Fruit fly (Drosophila melanogaster): ENCODE results near the gene betaCOP.

Gene betaCOP

DNA sequence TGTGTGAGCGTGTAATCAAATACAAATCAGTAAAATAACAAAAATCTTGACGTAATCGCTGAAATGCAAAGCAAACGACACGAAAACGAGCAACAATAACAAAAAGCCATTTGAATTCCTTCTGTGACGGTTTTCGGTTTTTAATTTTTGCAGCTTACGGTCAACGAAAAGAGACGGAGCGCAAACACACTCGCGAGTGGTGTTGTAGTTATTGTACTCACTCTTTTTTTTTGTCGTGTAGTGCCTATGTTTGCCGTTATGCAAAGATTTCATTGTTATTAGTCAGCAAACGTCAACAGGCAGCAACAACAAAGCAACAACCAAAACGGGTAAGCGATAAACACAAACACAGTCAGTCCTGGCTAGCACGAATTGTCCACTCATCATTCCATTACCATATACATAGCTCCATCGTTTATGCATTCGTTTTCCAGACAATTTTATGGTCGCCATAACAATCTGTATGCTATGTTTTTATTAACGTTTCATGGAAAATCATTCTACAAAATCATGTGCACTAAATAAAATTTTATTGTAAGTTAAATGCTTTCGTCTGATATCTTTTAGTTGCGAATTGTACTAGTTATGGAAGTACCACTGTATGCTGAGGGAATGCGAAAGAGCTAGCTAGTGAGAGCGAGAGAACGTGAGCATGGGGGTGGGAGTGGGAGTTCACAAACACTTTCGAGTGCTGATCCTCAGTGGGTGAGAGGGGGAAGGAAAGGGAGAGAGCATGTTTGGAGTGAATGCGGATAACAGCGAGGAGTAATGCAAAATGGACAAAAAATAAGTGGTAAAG, 18.0 kb downstream of the betaCOP start (continued):
- TF ChIP-seq CG16813 (GFP tag; IDR thresholded peaks at IDR 0.05; ENCODE audit: partially characterized antibody), result no peak
- peak; percentile 71 for TF ChIP-seq E2f1 (GFP tag; IDR thresholded peaks at IDR 0.05)
- peak; percentile 20 for TF ChIP-seq CG10267 (tag; optimal IDR thresholded peaks at IDR 0.05)

DNA sequence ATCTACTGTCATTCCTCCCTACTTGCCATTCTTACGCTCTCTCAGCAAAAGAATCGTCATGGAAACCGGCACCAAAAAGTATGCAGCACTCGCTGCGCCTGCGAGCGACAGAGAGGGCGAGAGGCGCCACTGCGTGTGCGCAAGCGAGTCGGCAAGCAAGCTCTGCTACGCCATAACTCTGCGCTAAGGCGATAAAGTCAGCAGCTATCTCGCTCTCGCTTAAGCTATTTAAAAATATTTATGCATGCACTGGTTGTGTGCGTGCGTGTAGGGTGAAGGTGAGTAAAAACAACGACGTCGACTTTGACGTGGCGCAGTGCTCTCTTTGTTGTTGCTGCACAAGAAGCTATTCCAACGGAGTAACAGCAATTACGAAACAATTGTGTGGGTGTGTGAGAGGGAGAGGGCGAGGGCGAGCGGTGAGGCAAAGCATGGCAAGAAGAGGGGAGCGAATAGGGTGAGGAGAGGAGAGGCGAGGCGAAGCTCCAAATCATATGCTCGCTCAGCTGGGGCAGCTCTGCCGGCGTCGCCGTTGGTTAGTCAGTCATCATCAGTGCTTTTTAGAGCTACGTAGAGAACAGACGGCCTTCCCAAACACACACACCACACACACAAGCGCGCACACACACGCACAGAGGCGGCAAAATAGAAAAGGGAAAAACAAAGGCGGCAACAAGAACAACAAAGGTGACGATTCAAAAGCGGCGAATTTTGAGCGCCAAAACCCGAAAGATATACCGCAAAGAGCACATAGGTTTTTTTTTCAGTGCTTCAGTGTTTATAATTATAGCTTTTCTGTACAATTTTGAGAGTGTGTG, 18.8 kb downstream of the betaCOP start, which contains the start of gene CrebB:
TSS of gene CrebB (plus strand) at position 325 of the 818 bp plus-strand sequence.
- TF ChIP-seq tgo (GFP tag; IDR thresholded peaks at IDR 0.05), result peak; percentile 22; the same call in 1 of the 3 replicates
- TF ChIP-seq Adf1 (GFP tag; IDR thresholded peaks at IDR 0.05), result peak; percentile 98
- peak; percentile 66 for TF ChIP-seq phol (tag; optimal IDR thresholded peaks at IDR 0.05)
- peak; percentile 16 for TF ChIP-seq shn (GFP tag; optimal IDR thresholded peaks at IDR 0.05)
- no peak for TF ChIP-seq eve (GFP tag; optimal IDR thresholded peaks at IDR 0.05)
- TF ChIP-seq CG17328 (GFP tag; IDR thresholded peaks at IDR 0.05), result 0 out of 2 replicates have a peak, but pooled peaks have one; percentile 17
- peak; percentile 81 for TF ChIP-seq BtbVII (GFP tag; optimal IDR thresholded peaks at IDR 0.05)
- TF ChIP-seq CG1832 (GFP tag; optimal IDR thresholded peaks at IDR 0.05), result peak; percentile 96
- no peak for TF ChIP-seq eyg (GFP tag; optimal IDR thresholded peaks at IDR 0.05)
- peak; percentile 32 for TF ChIP-seq ewg (GFP tag; optimal IDR thresholded peaks at IDR 0.05)
- TF ChIP-seq nom (GFP tag; optimal IDR thresholded peaks at IDR 0.05), result peak; percentile 54
- TF ChIP-seq chinmo (GFP tag; IDR thresholded peaks at IDR 0.05; ENCODE audit: partially characterized antibody), result peak; percentile 99
- TF ChIP-seq Ada2b (GFP tag; IDR thresholded peaks at IDR 0.05), result peak; percentile 42; the same call in 1 of the 2 replicates
- no peak for TF ChIP-seq Mes4 (GFP tag; optimal IDR thresholded peaks at IDR 0.05)
- TF ChIP-seq sd (tag; optimal IDR thresholded peaks at IDR 0.05), result peak; percentile 92
- peak; percentile 26 for TF ChIP-seq CG2120 (GFP tag; optimal IDR thresholded peaks at IDR 0.05)
- peak; percentile 12 for TF ChIP-seq Asciz (GFP tag; optimal IDR thresholded peaks at IDR 0.05)
- TF ChIP-seq CG4854 (GFP tag; optimal IDR thresholded peaks at IDR 0.05), result peak; percentile 15
- TF ChIP-seq E2f1 (GFP tag; IDR thresholded peaks at IDR 0.05), result peak; percentile 57
- TF ChIP-seq corto (GFP tag; optimal IDR thresholded peaks at IDR 0.05), result peak; percentile 25
- peak; percentile 88 for TF ChIP-seq vvl (GFP tag; IDR thresholded peaks at IDR 0.05)
- TF ChIP-seq z (GFP tag; IDR thresholded peaks at IDR 0.05), result peak; percentile 19; the same call in 1 of the 3 replicates
- TF ChIP-seq sqz (GFP tag; optimal IDR thresholded peaks at IDR 0.05), result no peak
- TF ChIP-seq CG34224 (GFP tag; IDR thresholded peaks at IDR 0.05; ENCODE audit: partially characterized antibody), result peak; percentile 49; the same call in 2 of the 3 replicates
- TF ChIP-seq CG7556 (GFP tag; optimal IDR thresholded peaks at IDR 0.05), result no peak
- peak; percentile 7 for TF ChIP-seq ind (GFP tag; optimal IDR thresholded peaks at IDR 0.05)
- TF ChIP-seq CG6254 (GFP tag; optimal IDR thresholded peaks at IDR 0.05), result no peak
- peak; percentile 47 for TF ChIP-seq Deaf1 (tag; optimal IDR thresholded peaks at IDR 0.05)
- no peak for TF ChIP-seq CG14860 (GFP tag; IDR thresholded peaks at IDR 0.05; ENCODE audit: partially characterized antibody)
- TF ChIP-seq CG14710 (tag; optimal IDR thresholded peaks at IDR 0.05), result peak; percentile 24
- peak; percentile 30 for TF ChIP-seq vfl (GFP tag; optimal IDR thresholded peaks at IDR 0.05)
- TF ChIP-seq CG12219 (GFP tag; optimal IDR thresholded peaks at IDR 0.05), result peak; percentile 35
- peak; percentile 91 for TF ChIP-seq GATAe (GFP tag; conservative IDR thresholded peaks at IDR 0.05)
- peak; percentile 31; the same call in 1 of the 2 replicates for TF ChIP-seq Xrp1 (GFP tag; IDR thresholded peaks at IDR 0.05)
- TF ChIP-seq CG11504 (tag; optimal IDR thresholded peaks at IDR 0.05), result no peak
- peak; percentile 70 for TF ChIP-seq zf30C (GFP tag; optimal IDR thresholded peaks at IDR 0.05)
- peak; percentile 65; the same call in 2 of the 3 replicates for TF ChIP-seq CG34422 (GFP tag; IDR thresholded peaks at IDR 0.05)
- TF ChIP-seq CG1024 (GFP tag; IDR thresholded peaks at IDR 0.05), result no peak
- TF ChIP-seq ab (GFP tag; optimal IDR thresholded peaks at IDR 0.05), result no peak
- TF ChIP-seq grau (tag; optimal IDR thresholded peaks at IDR 0.05), result peak; percentile 15
- TF ChIP-seq CoRest (tag; optimal IDR thresholded peaks at IDR 0.05), result no peak
- TF ChIP-seq cg (GFP tag; optimal IDR thresholded peaks at IDR 0.05), result peak; percentile 85
